Fruit fly (Drosophila melanogaster) whole organism, pupa: ENCODE data around the gene eIF2gamma.

ENCODE experiments used
- CG10348 ChIP-seq: fragments of 200-800 bp; sonication (Bioruptor generic); IDR thresholded peaks from 2 replicates; pipeline ENCODE4 v1.3.6; 2022; ENCODE audit warnings: missing biosample characterization, missing genetic modification characterization
- CG12605 ChIP-seq: fragments of 200-800 bp; sonication (Bioruptor generic); IDR thresholded peaks from 2 replicates; pipeline ENCODE4 v1.3.6; 2022; ENCODE audit warnings: missing biosample characterization, missing genetic modification characterization
- CG13204 ChIP-seq: fragments of 200-800 bp; sonication (Bioruptor generic); optimal IDR thresholded peaks from 2 replicates; lab custom pipeline; 2018; ENCODE audit warnings: missing biosample characterization, mild to moderate bottlenecking, missing genetic modification characterization, moderate library complexity
- CG14655 ChIP-seq: fragments of 200-800 bp; sonication (Bioruptor generic); optimal IDR thresholded peaks from 3 replicates; lab custom pipeline; 2017; ENCODE audit warnings: mild to moderate bottlenecking, missing biosample characterization, missing genetic modification reagents, missing genetic modification characterization
- CG15710 ChIP-seq: fragments of 200-800 bp; sonication (Bioruptor generic); optimal IDR thresholded peaks from 2 replicates; lab custom pipeline; 2018; ENCODE audit warnings: missing biosample characterization, mild to moderate bottlenecking, missing genetic modification characterization, moderate library complexity
- CG17806 ChIP-seq: fragments of 200-800 bp; sonication (Bioruptor generic); optimal IDR thresholded peaks from 2 replicates; lab custom pipeline; 2018; ENCODE audit warnings: missing biosample characterization, mild to moderate bottlenecking, missing genetic modification characterization, moderate library complexity
- CG32121 ChIP-seq: fragments of 200-800 bp; sonication (Bioruptor generic); IDR thresholded peaks from 2 replicates; pipeline ENCODE4 v1.3.6; 2022; ENCODE audit warnings: missing biosample characterization, missing genetic modification characterization
- CG34367 ChIP-seq: fragments of 200-800 bp; sonication (Bioruptor generic); optimal IDR thresholded peaks from 2 replicates; lab custom pipeline; 2018; ENCODE audit warnings: missing biosample characterization, mild to moderate bottlenecking, missing genetic modification characterization
- CG4496 ChIP-seq: fragments of 200-800 bp; sonication (Bioruptor generic); IDR thresholded peaks from 3 replicates; pipeline ENCODE4 v1.3.6; 2022; ENCODE audit warnings: missing biosample characterization, missing genetic modification characterization
- CG8159 ChIP-seq: fragments of 200-800 bp; sonication (Bioruptor generic); optimal IDR thresholded peaks from 3 replicates; lab custom pipeline; 2018; ENCODE audit warnings: missing biosample characterization, mild to moderate bottlenecking, missing genetic modification characterization, moderate library complexity
- CG8301 ChIP-seq: fragments of 200-800 bp; sonication (Bioruptor generic); optimal IDR thresholded peaks from 2 replicates; lab custom pipeline; 2018; ENCODE audit warnings: missing biosample characterization, mild to moderate bottlenecking, missing genetic modification characterization
- CG9948 ChIP-seq: fragments of 200-800 bp; sonication (Bioruptor generic); optimal IDR thresholded peaks from 2 replicates; lab custom pipeline; 2018; ENCODE audit warnings: missing biosample characterization, mild to moderate bottlenecking, missing genetic modification characterization, moderate library complexity
- D1 ChIP-seq: fragments of 200-800 bp; sonication (Bioruptor generic); optimal IDR thresholded peaks from 2 replicates; lab custom pipeline; 2018; ENCODE audit warnings: missing biosample characterization, mild to moderate bottlenecking, missing genetic modification characterization, moderate library complexity
- EcR ChIP-seq: fragments of 200-800 bp; sonication (Bioruptor generic); optimal IDR thresholded peaks from 3 replicates; lab custom pipeline; 2019; ENCODE audit warnings: missing biosample characterization, missing genetic modification characterization, mild to moderate bottlenecking, moderate library complexity, missing genetic modification reagents
- Ets98B ChIP-seq: fragments of 200-800 bp; sonication (Bioruptor generic); IDR thresholded peaks from 2 replicates; pipeline ENCODE4 v1.3.6; 2022; ENCODE audit warnings: missing biosample characterization, missing genetic modification characterization
- Pif1A ChIP-seq: fragments of 200-800 bp; sonication (Bioruptor generic); optimal IDR thresholded peaks from 3 replicates; lab custom pipeline; 2016; ENCODE audit warnings: missing biosample characterization, missing genetic modification characterization
- Pif1B ChIP-seq: fragments of 200-800 bp; sonication (Bioruptor generic); optimal IDR thresholded peaks from 3 replicates; lab custom pipeline; 2016; ENCODE audit warnings: missing biosample characterization, missing genetic modification characterization
- Snoo ChIP-seq: fragments of 200-800 bp; sonication (Bioruptor generic); optimal IDR thresholded peaks from 3 replicates; lab custom pipeline; 2017; ENCODE audit warnings: missing biosample characterization, mild to moderate bottlenecking, missing genetic modification characterization, inconsistent platforms
- fd96Ca ChIP-seq: fragments of 200-800 bp; sonication (Bioruptor generic); IDR thresholded peaks from 3 replicates; pipeline ENCODE4 v1.3.6; 2022; ENCODE audit warnings: missing biosample characterization, missing genetic modification characterization
- gl ChIP-seq: fragments of 200-800 bp; sonication (Bioruptor generic); optimal IDR thresholded peaks from 2 replicates; lab custom pipeline; 2018; ENCODE audit warnings: missing biosample characterization, mild to moderate bottlenecking, missing genetic modification characterization
- rn ChIP-seq: fragments of 200-800 bp; sonication (Bioruptor generic); IDR thresholded peaks from 2 replicates; pipeline ENCODE4 v1.3.6; 2022; ENCODE audit warnings: missing biosample characterization, missing genetic modification characterization

eIF2gamma gene

DNA sequence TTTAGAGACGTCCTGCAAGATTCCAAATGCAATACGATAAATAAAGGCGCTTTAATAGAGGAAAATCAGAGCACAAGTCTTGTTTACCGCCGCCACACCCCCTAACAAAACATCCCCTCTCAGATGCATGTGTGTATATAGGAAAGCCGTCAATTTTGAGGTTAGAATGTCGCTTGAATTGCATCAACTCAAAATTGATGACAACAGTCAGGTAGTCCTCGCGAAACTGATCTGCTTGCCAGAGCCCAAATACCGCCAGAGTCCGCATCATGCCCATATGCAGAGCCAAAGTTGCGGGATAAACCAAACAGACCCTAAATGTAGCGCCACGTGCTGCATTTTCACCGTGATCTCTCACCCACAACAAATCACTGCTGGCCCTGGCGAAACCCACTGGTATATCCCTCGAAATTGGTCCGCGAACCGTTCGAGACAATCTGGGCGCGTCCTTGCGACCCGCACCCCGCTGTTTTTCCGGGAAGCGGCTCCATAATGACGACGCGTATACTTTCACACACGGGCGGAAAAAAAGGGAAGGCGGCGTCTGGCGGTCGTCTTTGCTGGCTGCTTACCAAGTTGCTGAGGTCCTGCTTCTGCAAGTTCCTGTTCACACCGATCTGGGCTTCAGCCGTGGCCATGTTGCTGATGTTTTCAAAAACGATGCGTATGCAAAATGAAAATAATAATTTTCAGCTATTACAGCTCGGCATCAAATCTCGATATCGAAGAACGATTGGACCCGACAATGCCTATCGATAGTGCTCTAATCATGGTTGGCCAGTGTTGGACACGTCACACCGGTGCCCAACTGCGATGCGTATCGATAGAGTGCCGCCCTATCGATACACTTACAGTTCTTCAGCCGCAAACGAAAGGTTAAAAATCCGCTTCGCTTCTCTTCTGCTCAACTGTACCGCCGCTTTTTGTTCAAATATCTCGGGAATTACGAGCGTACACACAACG lies at the start of gene eIF2gamma, which contains the start of gene Set:
TSS of gene eIF2gamma (minus strand) at position 749 of the 963 bp plus-strand sequence.
TSS of gene Set (plus strand) at position 843 of the 963 bp plus-strand sequence.
- TF ChIP-seq Snoo (tag; lab: Kevin White, UChicago) (no peak), Pif1A (GFP tag; lab: Kevin White, UChicago) (no peak), CG17806 (tag; lab: Kevin White, UChicago) (no peak), CG8159 (tag; lab: Kevin White, UChicago) (no peak), fd96Ca (no peak), CG32121 (no peak), EcR (GFP tag; lab: Kevin White, UChicago) (no peak), CG15710 (no peak), Ets98B (GFP tag; lab: Robert Waterston, UW) (no peak), CG4496 (GFP tag; lab: Robert Waterston, UW) (no peak), D1 (tag; lab: Kevin White, UChicago) (no peak), Pif1B (GFP tag; lab: Kevin White, UChicago) (no peak), CG10348 (no peak), CG8301 (tag; lab: Kevin White, UChicago) (no peak), rn (GFP tag; lab: Robert Waterston, UW) (no peak), CG12605 (GFP tag; lab: Robert Waterston, UW) (no peak), CG9948 (tag; lab: Kevin White, UChicago) (no peak), CG14655 (GFP tag; lab: Kevin White, UChicago) (no peak)

DNA sequence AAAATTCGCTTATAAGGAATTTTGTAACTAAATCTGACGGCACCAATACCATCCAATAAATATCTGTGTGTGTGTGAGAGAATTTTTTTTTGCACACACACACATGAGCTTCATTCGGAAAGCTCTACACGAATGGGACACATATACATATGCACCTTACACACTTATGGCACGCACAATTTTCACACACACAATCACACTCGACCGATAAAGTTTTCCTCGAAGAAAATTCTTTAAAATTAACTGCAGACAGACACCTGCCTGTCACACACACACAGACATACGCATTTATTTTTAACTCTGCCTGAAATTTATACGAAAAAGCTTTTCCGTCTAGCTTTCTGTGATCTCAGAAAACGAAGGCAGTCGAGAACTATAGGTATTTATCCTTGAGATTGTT lies 47.4 kb upstream of the eIF2gamma start:
- TF ChIP-seq Snoo (tag; lab: Kevin White, UChicago) (no peak), CG12605 (GFP tag; lab: Robert Waterston, UW) (no peak), CG17806 (tag; lab: Kevin White, UChicago) (no peak), CG14655 (GFP tag; lab: Kevin White, UChicago) (no peak), CG4496 (GFP tag; lab: Robert Waterston, UW) (no peak), gl (tag; lab: Kevin White, UChicago) (no peak), CG32121 (no peak), CG8301 (tag; lab: Kevin White, UChicago) (no peak), CG15710 (no peak), CG9948 (tag; lab: Kevin White, UChicago) (no peak), CG34367 (tag; lab: Kevin White, UChicago) (no peak), EcR (GFP tag; lab: Kevin White, UChicago) (no peak), D1 (tag; lab: Kevin White, UChicago) (no peak)

DNA sequence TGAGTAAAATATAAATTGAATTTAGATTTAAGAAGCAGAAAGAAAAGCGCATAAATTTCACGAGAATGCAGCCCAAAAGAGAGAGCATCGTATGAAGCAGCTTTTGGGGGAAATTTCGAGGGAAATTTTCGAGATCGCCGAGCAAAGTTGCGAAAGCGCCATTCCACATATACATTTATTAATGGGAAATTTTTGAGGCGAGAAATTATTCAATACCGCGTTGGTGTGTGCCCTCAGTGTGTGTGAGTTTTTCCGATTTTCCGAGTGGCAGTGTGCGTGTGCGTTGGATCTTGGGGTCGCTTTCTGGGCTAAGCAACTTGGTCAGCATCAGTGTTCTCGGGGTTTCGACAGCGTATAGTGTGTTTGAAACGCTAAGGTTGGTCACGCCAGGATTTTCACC lies 46.7 kb upstream of the eIF2gamma start, which contains the start of gene Tm2:
TSS of gene Tm2 (plus strand) at position 270 of the 400 bp plus-strand sequence.
- no peak for TF ChIP-seq CG17806 (tag; lab: Kevin White, UChicago)
- no peak for TF ChIP-seq CG13204
- no peak for TF ChIP-seq Snoo (tag; lab: Kevin White, UChicago)
- TF ChIP-seq rn (GFP tag; lab: Robert Waterston, UW) = no peak
- no peak for TF ChIP-seq Ets98B (GFP tag; lab: Robert Waterston, UW)
- TF ChIP-seq CG8159 (tag; lab: Kevin White, UChicago) = no peak
- no peak for TF ChIP-seq CG9948 (tag; lab: Kevin White, UChicago)
- no peak for TF ChIP-seq CG32121
- no peak for TF ChIP-seq CG10348
- no peak for TF ChIP-seq CG8301 (tag; lab: Kevin White, UChicago)
- TF ChIP-seq CG14655 (GFP tag; lab: Kevin White, UChicago) = no peak
- TF ChIP-seq CG34367 (tag; lab: Kevin White, UChicago) = no peak
- no peak for TF ChIP-seq Pif1A (GFP tag; lab: Kevin White, UChicago)
- no peak for TF ChIP-seq CG12605 (GFP tag; lab: Robert Waterston, UW)
- no peak for TF ChIP-seq EcR (GFP tag; lab: Kevin White, UChicago)
- no peak for TF ChIP-seq fd96Ca
- no peak for TF ChIP-seq CG15710
- TF ChIP-seq D1 (tag; lab: Kevin White, UChicago) = no peak
- TF ChIP-seq Pif1B (GFP tag; lab: Kevin White, UChicago) = no peak
- TF ChIP-seq, all 21 proteins: peak for 0

DNA sequence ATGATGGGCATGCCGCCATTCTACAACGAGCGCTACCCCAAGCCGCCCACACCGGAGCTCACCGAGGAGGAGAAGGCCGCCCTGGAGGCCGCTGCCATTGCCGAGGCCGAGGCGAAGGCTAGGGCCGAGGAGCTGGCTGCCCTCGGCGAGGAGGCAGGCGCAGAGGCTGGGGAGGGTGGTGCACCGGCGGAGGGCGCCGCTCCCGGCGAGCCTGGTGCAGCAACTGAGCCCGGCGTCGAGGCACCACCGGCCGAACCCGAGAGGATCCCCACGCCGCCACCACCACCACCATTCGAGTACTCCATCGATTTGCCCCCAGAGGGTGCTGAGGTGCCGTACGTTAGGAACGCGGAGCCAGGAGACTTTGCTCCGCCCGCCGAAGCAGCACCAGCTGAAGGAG lies 42.0 kb upstream of the eIF2gamma start:
- TF ChIP-seq gl (tag; lab: Kevin White, UChicago) (no peak), EcR (GFP tag; lab: Kevin White, UChicago) (no peak)
- TF ChIP-seq, all 21 proteins: peak for 0

DNA sequence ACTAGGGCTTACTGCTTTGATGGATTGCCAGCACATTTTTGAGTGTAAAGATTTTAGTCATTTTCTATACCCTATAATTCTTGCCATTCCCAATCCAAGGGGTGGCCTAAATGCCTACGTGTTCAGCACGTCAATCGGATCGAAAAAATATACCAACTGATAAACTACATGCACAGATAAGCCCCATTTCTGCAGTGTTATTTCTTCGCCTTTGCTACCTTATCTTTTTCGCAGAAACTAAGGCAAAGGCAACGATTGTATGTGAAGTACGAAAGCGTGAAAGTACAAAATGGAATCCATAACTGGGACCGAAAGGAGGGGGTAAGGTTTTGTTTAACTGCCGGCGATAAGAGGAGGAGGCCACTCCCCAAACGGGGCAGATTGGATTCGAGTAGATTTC lies 34.6 kb upstream of the eIF2gamma start:
- TF ChIP-seq CG12605 (GFP tag; lab: Robert Waterston, UW) (no peak), D1 (tag; lab: Kevin White, UChicago) (no peak), Pif1B (GFP tag; lab: Kevin White, UChicago) (no peak), CG17806 (tag; lab: Kevin White, UChicago) (no peak), CG34367 (tag; lab: Kevin White, UChicago) (no peak), CG14655 (GFP tag; lab: Kevin White, UChicago) (no peak), CG15710 (no peak)
